Worm (Caenorhabditis elegans): Measurements from ENCODE around the gene K08E4.8.
A peak's percentile ranks its signal among the peaks of the same experiment; 100 is the strongest.

Gene K08E4.8

DNA sequence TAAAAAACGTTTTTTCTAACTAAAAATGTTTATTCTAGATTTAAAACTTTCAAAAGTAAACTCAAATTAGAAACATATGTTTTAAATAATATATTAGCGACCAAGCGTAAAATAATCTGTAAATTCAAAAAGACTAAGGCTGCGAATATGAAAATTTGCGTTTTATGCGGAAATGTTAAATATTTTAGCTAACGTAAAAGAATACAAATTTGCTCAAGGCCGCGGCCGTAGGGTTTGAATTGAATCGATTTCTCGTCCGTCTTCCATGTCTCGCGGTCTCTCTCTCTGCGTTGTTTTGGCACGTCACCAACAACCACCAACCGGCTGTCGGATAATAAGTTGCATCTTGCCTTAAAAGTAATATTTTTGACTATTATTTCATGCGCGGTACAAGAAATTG is 32.7 kb upstream of the K08E4.8 start, which contains the start of gene F11A10.5:
Gene F11A10.5 (plus strand): TSS at position 301 of the 400 bp plus-strand sequence.
- TF ChIP-seq arid-1 (GFP tag; conservative IDR thresholded peaks at IDR 0.05) (no peak), hlh-11 (tag; optimal IDR thresholded peaks at IDR 0.05) (no peak), hif-1 (tag; optimal IDR thresholded peaks at IDR 0.05) (peak in 1 of 2 experiments; percentile 32), ceh-28 (tag; optimal IDR thresholded peaks at IDR 0.05) (peak; percentile 3), ztf-7 (tag; optimal IDR thresholded peaks at IDR 0.05) (no peak), ZK546.5 (tag; optimal IDR thresholded peaks at IDR 0.05) (no peak), Y48G9A.11 (GFP tag; IDR thresholded peaks at IDR 0.05) (no peak), lin-15B (tag; optimal IDR thresholded peaks at IDR 0.05) (no peak), unc-62 (GFP tag; optimal IDR thresholded peaks at IDR 0.05 in 1 of 2) (peak in 1 of 2 experiments; percentile 48), unc-62 (tag; optimal IDR thresholded peaks at IDR 0.05) (no peak), sdz-12 (GFP tag; optimal IDR thresholded peaks at IDR 0.05) (no peak), nhr-102 (tag; optimal IDR thresholded peaks at IDR 0.05) (no peak), Y75B8A.6 (GFP tag; IDR thresholded peaks at IDR 0.05) (no peak), mes-2 (tag; optimal IDR thresholded peaks at IDR 0.05; ENCODE audit: poor library complexity, severe bottlenecking) (peak; percentile 28), ceh-62 (tag; optimal IDR thresholded peaks at IDR 0.05) (no peak), dpl-1 (GFP tag; optimal IDR thresholded peaks at IDR 0.05) (no peak), daf-16 (GFP tag; optimal IDR thresholded peaks at IDR 0.05) (no peak), daf-16 (tag; optimal IDR thresholded peaks at IDR 0.05) (peak; percentile 24), daf-19 (GFP tag; conservative IDR thresholded peaks at IDR 0.05) (no peak), daf-12 (tag; optimal IDR thresholded peaks at IDR 0.05) (no peak)

DNA sequence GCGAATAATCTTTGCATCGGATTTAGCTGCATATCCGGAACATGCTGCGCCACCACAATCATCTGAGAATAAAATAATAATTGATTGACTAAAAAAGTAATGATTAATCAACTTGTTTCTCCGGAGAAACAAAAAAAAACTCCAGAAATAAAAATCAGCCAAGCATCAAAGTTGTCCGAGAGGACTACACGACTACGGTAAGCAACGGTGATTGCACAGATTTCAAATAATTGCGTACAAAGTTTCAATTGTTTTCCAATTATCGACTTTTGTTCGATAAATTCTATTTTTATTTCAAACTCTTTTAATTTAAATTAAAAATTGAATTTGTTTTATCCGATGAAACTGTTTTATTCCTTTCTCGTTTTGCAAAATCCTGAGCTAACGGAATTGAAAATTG is 32.3 kb upstream of the K08E4.8 start, which contains the start of gene cpsf-4:
Gene cpsf-4 (minus strand): TSS at position 62 of the 400 bp plus-strand sequence.
- no peak for TF ChIP-seq nhr-48 (tag; optimal IDR thresholded peaks at IDR 0.05)
- peak in 1 of 2 experiments; percentile 91 for TF ChIP-seq lsy-2 (tag; optimal IDR thresholded peaks at IDR 0.05)

DNA sequence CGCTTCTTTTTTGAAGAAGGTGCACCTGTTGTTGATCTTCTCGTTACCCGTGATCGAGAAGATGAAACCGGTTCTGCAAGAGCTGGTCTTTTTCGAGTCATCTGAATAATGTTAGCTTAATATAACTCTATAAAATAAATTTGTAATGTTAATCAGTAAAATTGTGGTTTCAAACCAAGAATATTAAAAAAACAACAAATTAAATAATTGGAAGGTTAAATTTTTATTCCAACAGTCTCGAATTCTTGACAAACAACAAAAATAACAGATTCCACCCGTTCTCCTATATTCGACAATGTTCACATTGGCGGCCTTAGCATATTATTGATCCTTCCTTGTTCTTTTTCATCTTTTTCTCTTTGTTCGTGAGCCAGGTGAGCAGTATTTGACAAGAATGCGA is 31.0 kb upstream of the K08E4.8 start, which contains the start of gene mig-32:
Gene mig-32 (minus strand): TSS at position 101 of the 400 bp plus-strand sequence.
- TF ChIP-seq lin-39 (tag; optimal IDR thresholded peaks at IDR 0.05) (no peak), lim-7 (GFP tag; IDR thresholded peaks at IDR 0.05) (no peak), fkh-10 (GFP tag; optimal IDR thresholded peaks at IDR 0.05) (no peak), F49E8.2 (tag; optimal IDR thresholded peaks at IDR 0.05; ENCODE audit: borderline replicate concordance) (no peak), nhr-10 (tag; optimal IDR thresholded peaks at IDR 0.05) (no peak), lin-15B (tag; optimal IDR thresholded peaks at IDR 0.05) (no peak), nhr-41 (GFP tag; IDR thresholded peaks at IDR 0.05) (no peak), spr-1 (tag; optimal IDR thresholded peaks at IDR 0.05) (no peak), mxl-2 (GFP tag; conservative IDR thresholded peaks at IDR 0.05) (no peak), aly-2 (tag; optimal IDR thresholded peaks at IDR 0.05) (no peak), gei-8 (GFP tag; optimal IDR thresholded peaks at IDR 0.05) (no peak), ama-1 (optimal IDR thresholded peaks at IDR 0.05) (no peak)

DNA sequence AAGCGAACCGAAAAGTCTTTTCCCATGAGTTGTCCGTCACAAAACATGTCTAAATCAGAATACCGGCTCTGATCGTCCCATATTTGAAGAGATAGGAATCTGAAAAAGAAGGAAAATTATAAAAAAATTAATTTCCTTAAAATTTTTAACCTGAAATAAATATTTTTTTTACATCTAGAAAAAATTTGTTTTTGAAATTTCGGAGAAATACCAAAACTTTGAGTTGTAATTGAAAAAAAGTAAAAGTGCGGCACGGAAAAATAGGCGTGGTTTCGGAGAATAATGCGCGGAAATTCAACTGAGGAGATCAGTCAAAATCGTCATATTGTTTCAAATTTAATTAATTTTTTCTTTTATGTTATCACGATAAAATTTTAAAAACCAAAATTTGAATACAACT is 28.4 kb upstream of the K08E4.8 start, which contains the start of gene F11A10.6:
Gene F11A10.6 (minus strand): TSS at position 101 of the 400 bp plus-strand sequence.
- TF ChIP-seq ceh-32 (tag; optimal IDR thresholded peaks at IDR 0.05; ENCODE audit: poor library complexity): no peak
- no peak for TF ChIP-seq egl-43 (GFP tag; IDR thresholded peaks at IDR 0.05)
- peak in 1 of 2 experiments; percentile 38 for TF ChIP-seq unc-62 (GFP tag; optimal IDR thresholded peaks at IDR 0.05 in 1 of 2)
- no peak for TF ChIP-seq unc-62 (tag; optimal IDR thresholded peaks at IDR 0.05)
- TF ChIP-seq nhr-77 (tag; optimal IDR thresholded peaks at IDR 0.05): no peak
